Worm (Caenorhabditis elegans) whole organism, young adult: Measurements from ENCODE around the gene tag-124.

ENCODE experiments used
- ceh-40 ChIP-seq: fragments of 200-800 bp; sonication (Bioruptor generic); IDR thresholded peaks from 2 replicates; pipeline ENCODE4 v1.3.6; 2022; ENCODE audit warnings: missing genetic modification characterization, missing compliant biosample characterization
- hlh-12 ChIP-seq: sonication (generic microtip); optimal IDR thresholded peaks from 2 replicates; lab custom pipeline; 2016; ENCODE audit warnings: missing genetic modification characterization, missing compliant biosample characterization
- lag-1 ChIP-seq: fragments of 200-800 bp; sonication (Bioruptor generic); IDR thresholded peaks from 2 replicates; pipeline ENCODE4 v1.3.6; 2022; ENCODE audit warnings: missing genetic modification reagents, missing genetic modification characterization, missing compliant biosample characterization

DNA sequence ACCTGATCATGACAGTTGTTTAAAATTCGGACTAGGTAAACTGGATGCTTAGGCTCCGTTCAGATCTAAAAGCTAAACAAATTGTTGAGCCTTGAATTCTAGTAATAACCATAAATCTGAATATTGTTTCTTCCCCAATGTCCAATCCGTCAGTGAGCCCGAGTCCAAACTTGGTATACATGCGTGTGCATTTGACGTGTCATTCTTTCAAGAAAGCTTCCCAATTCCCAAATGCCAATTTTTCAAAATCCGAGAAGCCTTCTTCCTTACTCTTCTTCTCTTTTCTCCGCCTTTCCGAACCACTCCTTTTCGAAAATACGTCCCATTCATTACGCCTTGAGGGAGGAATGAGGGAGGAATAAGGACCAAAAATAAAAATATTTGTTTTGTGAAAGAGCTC lies 14.4 kb upstream of the tag-124 start:
- TF ChIP-seq hlh-12 (tag; lab: Kevin White, UChicago) (no peak), ceh-40 (GFP tag; lab: Robert Waterston, UW) (no peak), lag-1 (GFP tag; lab: Robert Waterston, UW) (no peak)
